Worm (Caenorhabditis elegans) whole organism, young adult: ENCODE results near the gene srj-22.

Experiments
- F49E8.2 ChIP-seq: sonication (generic microtip); optimal IDR thresholded peaks from 3 replicates; lab custom pipeline; 2017; ENCODE audit warnings: missing genetic modification characterization, mild to moderate bottlenecking, missing compliant biosample characterization, antibody characterized with exemption, moderate library complexity; ENCODE audit not compliant: insufficient read depth
- ama-1 ChIP-seq, 3 experiments: fragments of 150-350 bp in 1 of 3; sonication (generic microtip) in 2 of 3; optimal IDR thresholded peaks; 2 replicates each; lab custom pipeline; 2014 to 2018; ENCODE audit warnings: missing biosample characterization in 2 of 3, missing genetic modification characterization in 2 of 3, missing genetic modification reagents in 2 of 3
- dpl-1 ChIP-seq: fragments of 150-350 bp; optimal IDR thresholded peaks from 2 replicates; lab custom pipeline; 2014; ENCODE audit warnings: missing biosample characterization, missing genetic modification reagents, missing genetic modification characterization
- hmg-1.2 ChIP-seq: fragments of 200-800 bp; sonication (Bioruptor generic); IDR thresholded peaks from 2 replicates; pipeline ENCODE4 v1.3.6; 2022; ENCODE audit warnings: missing genetic modification reagents, missing genetic modification characterization, missing compliant biosample characterization
- nfya-1 ChIP-seq: sonication (generic microtip); optimal IDR thresholded peaks from 2 replicates; lab custom pipeline; 2017; ENCODE audit warnings: antibody characterized with exemption, missing compliant biosample characterization, missing genetic modification characterization, borderline replicate concordance; ENCODE audit not compliant: insufficient read depth
- zfh-2 ChIP-seq: fragments of 200-800 bp; sonication (Bioruptor generic); conservative IDR thresholded peaks from 2 replicates; pipeline ENCODE4 v1.3.6; 2022; ENCODE audit warnings: missing genetic modification reagents, missing genetic modification characterization, missing compliant biosample characterization
- zim-3 ChIP-seq: sonication (generic microtip); optimal IDR thresholded peaks from 2 replicates; lab custom pipeline; 2017; ENCODE audit warnings: mild to moderate bottlenecking, missing genetic modification characterization, moderate library complexity, missing compliant biosample characterization

DNA sequence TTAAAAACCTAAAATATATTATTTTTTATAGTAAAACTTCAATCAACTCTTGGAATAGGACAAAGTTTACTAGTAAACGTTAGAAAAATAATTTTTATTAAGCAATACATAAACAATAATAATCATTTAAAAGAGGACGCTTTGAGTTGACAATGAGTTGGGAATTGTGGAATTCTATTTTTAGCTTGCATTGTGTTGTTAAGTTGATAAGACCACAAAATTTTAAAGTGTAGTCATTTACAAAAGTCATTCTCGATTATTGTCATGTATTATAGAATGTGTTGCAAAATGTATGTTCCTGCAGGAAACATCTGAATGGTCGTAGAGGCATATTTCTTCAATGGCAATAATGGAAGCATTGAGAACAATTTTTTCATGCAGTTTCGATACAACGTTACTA is 32.5 kb downstream of the srj-22 start:
- TF ChIP-seq zim-3 (no peak), ama-1 (optimal IDR thresholded peaks at IDR 0.05; lab: Kevin White, UChicago) (no peak), ama-1 (GFP tag; optimal IDR thresholded peaks at IDR 0.05; lab: Kevin White, UChicago) (no peak), hmg-1.2 (GFP tag; lab: Robert Waterston, UW) (no peak), F49E8.2 (no peak), zfh-2 (no peak), dpl-1 (GFP tag; lab: Kevin White, UChicago) (no peak), nfya-1 (tag; lab: Kevin White, UChicago) (no peak)
